Fruit fly (Drosophila melanogaster) S2 (cell line): ENCODE measurements around the gene Rpt4.

Source experiments
- CG8478 ChIP-seq: fragments of >200 bp; optimal IDR thresholded peaks from 2 replicates; lab custom pipeline; 2018
- CTCF ChIP-seq, 2 experiments: fragments of >200 bp; optimal IDR thresholded peaks; 2 replicates each; lab custom pipeline; 2018

- TF ChIP-seq CG8478 (lab: Kevin White, UChicago) (no peak), CTCF (optimal IDR thresholded peaks at IDR 0.05; lab: Kevin White, UChicago) (no peak)
These were observed 30.1 kb downstream of the Rpt4 start, which contains the start of gene Josd for dm6 chrX:6260900-6261299.
